Worm (Caenorhabditis elegans) whole organism, early embryonic: ENCODE measurements around the gene cls-3.

Source experiments
- ama-1 ChIP-seq: fragments of 150-350 bp; optimal IDR thresholded peaks from 2 replicates; lab custom pipeline; 2014
- flt-1 ChIP-seq: fragments of 200-800 bp; sonication (Bioruptor generic); IDR thresholded peaks from 2 replicates; pipeline ENCODE4 v1.3.6; 2022; ENCODE audit warnings: missing genetic modification characterization, missing compliant biosample characterization
- hmg-4 ChIP-seq: fragments of 200-800 bp; sonication (Bioruptor generic); optimal IDR thresholded peaks from 2 replicates; lab custom pipeline; 2018; ENCODE audit warnings: mild to moderate bottlenecking, missing genetic modification characterization, missing compliant biosample characterization
- pes-1 ChIP-seq: fragments of 200-800 bp; sonication (Bioruptor generic); IDR thresholded peaks from 2 replicates; pipeline ENCODE4 v1.3.6; 2022; ENCODE audit warnings: missing genetic modification reagents, missing genetic modification characterization, missing compliant biosample characterization

DNA sequence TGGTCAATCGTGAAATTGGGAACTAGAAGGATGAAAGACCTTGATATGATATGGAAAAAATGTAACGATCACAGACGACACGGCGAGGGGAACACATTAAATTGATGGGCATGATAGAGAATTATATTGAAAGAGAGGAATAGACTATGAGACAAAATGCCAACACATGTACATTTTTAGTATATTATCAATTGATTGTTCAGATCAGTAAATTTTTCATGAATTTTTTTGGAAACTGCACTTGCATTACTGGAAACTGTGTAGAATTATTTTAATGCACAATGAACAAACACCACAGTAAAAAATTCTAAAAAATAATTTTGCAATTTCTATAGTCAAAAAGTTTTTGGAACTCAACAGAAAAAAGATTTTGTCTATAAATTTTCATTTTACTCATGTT lies 17.7 kb downstream of the cls-3 start:
- no peak for TF ChIP-seq flt-1 (GFP tag; lab: Robert Waterston, UW)
- TF ChIP-seq pes-1 (GFP tag; lab: Robert Waterston, UW): no peak
- no peak for TF ChIP-seq ama-1 (lab: Kevin White, UChicago)
- TF ChIP-seq hmg-4 (GFP tag; lab: Kevin White, UChicago): no peak
